Fruit fly (Drosophila melanogaster): ENCODE data around the gene CG9121.

CG9121 gene

DNA sequence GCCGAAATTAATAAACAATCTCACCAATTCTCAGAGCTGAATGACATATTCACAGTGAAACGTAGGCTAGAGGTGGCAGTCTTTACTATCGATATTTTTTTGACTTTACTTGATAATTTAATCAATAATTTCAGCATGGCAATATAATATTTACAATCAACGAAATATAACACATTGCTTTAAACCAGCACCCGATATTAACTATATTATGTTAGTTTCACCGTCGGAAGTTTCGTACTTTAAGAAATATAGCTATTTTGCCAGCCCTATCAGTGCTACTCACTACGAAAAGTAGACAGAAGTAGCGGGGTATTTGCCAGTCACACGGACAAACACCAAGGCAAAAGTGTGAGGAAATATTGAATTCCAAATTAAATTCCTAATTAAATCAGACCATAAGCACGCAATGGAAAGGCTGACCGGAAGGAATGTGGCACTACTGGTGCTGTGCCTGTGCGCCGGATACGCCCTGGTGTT lies 40.0 kb downstream of the CG9121 start, which contains the start of the genes CG31917, Tfb5 and SelT (continued):
- TF ChIP-seq Elba2 (GFP tag; optimal IDR thresholded peaks at IDR 0.05) (no peak), CG10366 (GFP tag; IDR thresholded peaks at IDR 0.05) (peak; percentile 35; the same call in 1 of the 2 replicates), CG14667 (GFP tag; IDR thresholded peaks at IDR 0.05) (0 out of 2 replicates have a peak, but pooled peaks have one; percentile 12), CG9437 (GFP tag; optimal IDR thresholded peaks at IDR 0.05) (no peak), HLHmδ (GFP tag; optimal IDR thresholded peaks at IDR 0.05) (no peak), CG16863 (GFP tag; optimal IDR thresholded peaks at IDR 0.05) (peak; percentile 57), YL-1 (GFP tag; optimal IDR thresholded peaks at IDR 0.05) (peak; percentile 73), CG1792 (GFP tag; optimal IDR thresholded peaks at IDR 0.05) (peak; percentile 37), CG15479 (GFP tag; optimal IDR thresholded peaks at IDR 0.05) (no peak), PHDP (tag; optimal IDR thresholded peaks at IDR 0.05) (peak; percentile 68), lmd (GFP tag; IDR thresholded peaks at IDR 0.05) (0 out of 2 replicates have a peak, but pooled peaks have one; percentile 16), fru (optimal IDR thresholded peaks at IDR 0.05) (no peak), zfh1 (GFP tag; IDR thresholded peaks at IDR 0.05) (peak; percentile 59; the same call in 1 of the 3 replicates), fd64A (GFP tag; optimal IDR thresholded peaks at IDR 0.05) (no peak), sim (GFP tag; IDR thresholded peaks at IDR 0.05) (no peak), Xbp1 (GFP tag; optimal IDR thresholded peaks at IDR 0.05) (peak; percentile 65), Fer3 (tag; optimal IDR thresholded peaks at IDR 0.05) (peak; percentile 18), Atf3 (GFP tag; optimal IDR thresholded peaks at IDR 0.05) (no peak), Max (GFP tag; optimal IDR thresholded peaks at IDR 0.05) (peak; percentile 59), Nf-YA (GFP tag; IDR thresholded peaks at IDR 0.05) (no peak), so (GFP tag; IDR thresholded peaks at IDR 0.05) (no peak), CG7271 (tag; optimal IDR thresholded peaks at IDR 0.05) (no peak), CG7372 (GFP tag; IDR thresholded peaks at IDR 0.05) (0 out of 2 replicates have a peak, but pooled peaks have one; percentile 21), ssp (GFP tag; IDR thresholded peaks at IDR 0.05) (0 out of 2 replicates have a peak, but pooled peaks have one; percentile 23), inv (GFP tag; IDR thresholded peaks at IDR 0.05; ENCODE audit: partially characterized antibody) (peak; percentile 71), CG11398 (GFP tag; optimal IDR thresholded peaks at IDR 0.05) (no peak), pzg (GFP tag; optimal IDR thresholded peaks at IDR 0.05) (peak; percentile 83), Nf-YC (tag; optimal IDR thresholded peaks at IDR 0.05) (no peak), CG5180 (GFP tag; optimal IDR thresholded peaks at IDR 0.05) (no peak), CG10543 (GFP tag; optimal IDR thresholded peaks at IDR 0.05) (peak; percentile 29), pros (GFP tag; optimal IDR thresholded peaks at IDR 0.05) (no peak), CG4617 (GFP tag; optimal IDR thresholded peaks at IDR 0.05; ENCODE audit: borderline replicate concordance) (peak; percentile 89), Gsc (GFP tag; IDR thresholded peaks at IDR 0.05) (no peak), CG12155 (GFP tag; optimal IDR thresholded peaks at IDR 0.05) (peak; percentile 66), CG13624 (GFP tag; optimal IDR thresholded peaks at IDR 0.05) (peak; percentile 82), HLH3B (GFP tag; IDR thresholded peaks at IDR 0.05) (peak; percentile 45; the same call in 1 of the 2 replicates), corto (GFP tag; optimal IDR thresholded peaks at IDR 0.05) (no peak), CG1832 (GFP tag; optimal IDR thresholded peaks at IDR 0.05) (no peak), chif (GFP tag; optimal IDR thresholded peaks at IDR 0.05) (peak; percentile 17 to 52), croc (GFP tag; conservative IDR thresholded peaks at IDR 0.05) (no peak), CG17359 (tag; optimal IDR thresholded peaks at IDR 0.05) (no peak), eve (GFP tag; optimal IDR thresholded peaks at IDR 0.05) (no peak), CG4282 (GFP tag; optimal IDR thresholded peaks at IDR 0.05) (no peak), CG7357 (GFP tag; IDR thresholded peaks at IDR 0.05) (no peak), CG16779 (GFP tag; IDR thresholded peaks at IDR 0.05) (no peak), ERR (GFP tag; optimal IDR thresholded peaks at IDR 0.05) (peak; percentile 25), fd102C (GFP tag; optimal IDR thresholded peaks at IDR 0.05) (no peak), CG12299 (tag; optimal IDR thresholded peaks at IDR 0.05) (peak; percentile 59), pnt (GFP tag; optimal IDR thresholded peaks at IDR 0.05) (no peak), sens-2 (GFP tag; IDR thresholded peaks at IDR 0.05) (no peak), HHEX (GFP tag; optimal IDR thresholded peaks at IDR 0.05) (peak; percentile 25)

All from whole organism, embryonic.